Fruit fly (Drosophila melanogaster): Measurements from ENCODE around the gene PSMG1.

PSMG1 gene

dm6 chr3R:5791497-5791896, 2.6 kb downstream of the PSMG1 start, which contains the start of gene Hpf1 (continued):
- TF ChIP-seq Jarid2 (GFP tag; optimal IDR thresholded peaks at IDR 0.05) (peak; percentile 84), CG1647 (GFP tag; optimal IDR thresholded peaks at IDR 0.05) (peak; percentile 98), ind (GFP tag; optimal IDR thresholded peaks at IDR 0.05) (peak; percentile 99), CG10543 (GFP tag; optimal IDR thresholded peaks at IDR 0.05) (peak; percentile 95), HLH4C (GFP tag; IDR thresholded peaks at IDR 0.05; ENCODE audit: partially characterized antibody) (no peak), CG12071 (GFP tag; optimal IDR thresholded peaks at IDR 0.05) (peak; percentile 98), seq (GFP tag; IDR thresholded peaks at IDR 0.05) (peak; percentile 99), CG14860 (GFP tag; IDR thresholded peaks at IDR 0.05; ENCODE audit: partially characterized antibody) (no peak), slp2 (GFP tag; optimal IDR thresholded peaks at IDR 0.05) (peak; percentile 96), grn (GFP tag; optimal IDR thresholded peaks at IDR 0.05) (no peak), CG43689 (GFP tag; IDR thresholded peaks at IDR 0.05) (peak; percentile 94), CG12155 (GFP tag; optimal IDR thresholded peaks at IDR 0.05) (peak; percentile 98), Oaz (GFP tag; IDR thresholded peaks at IDR 0.05) (peak; percentile 96), CG15011 (GFP tag; optimal IDR thresholded peaks at IDR 0.05) (peak; percentile 97), chinmo (GFP tag; IDR thresholded peaks at IDR 0.05; ENCODE audit: partially characterized antibody) (peak; percentile 92; the same call in 2 of the 4 replicates), BEAF-32 (GFP tag; optimal IDR thresholded peaks at IDR 0.05) (peak; percentile 44), CG9876 (GFP tag; optimal IDR thresholded peaks at IDR 0.05) (peak; percentile 97), caup (GFP tag; optimal IDR thresholded peaks at IDR 0.05; ENCODE audit: severe bottlenecking) (peak; percentile 98), crc (GFP tag; optimal IDR thresholded peaks at IDR 0.05) (peak; percentile 97), GATAe (GFP tag; conservative IDR thresholded peaks at IDR 0.05) (peak; percentile 96), CG2116 (GFP tag; optimal IDR thresholded peaks at IDR 0.05) (peak; percentile 84), Lim3 (GFP tag; IDR thresholded peaks at IDR 0.05) (peak; percentile 85), CG9437 (GFP tag; optimal IDR thresholded peaks at IDR 0.05) (peak; percentile 92), D19B (GFP tag; optimal IDR thresholded peaks at IDR 0.05) (peak; percentile 95), Neu2 (GFP tag; optimal IDR thresholded peaks at IDR 0.05; ENCODE audit: borderline replicate concordance) (peak; percentile 92), CG9727 (GFP tag; optimal IDR thresholded peaks at IDR 0.05) (peak; percentile 98), Atf6 (GFP tag; IDR thresholded peaks at IDR 0.05) (peak; percentile 98), otp (GFP tag; IDR thresholded peaks at IDR 0.05) (peak; percentile 97), pzg (GFP tag; optimal IDR thresholded peaks at IDR 0.05) (peak; percentile 64), CG18262 (tag; optimal IDR thresholded peaks at IDR 0.05) (peak; percentile 98), CG10366 (GFP tag; IDR thresholded peaks at IDR 0.05) (peak; percentile 97), phol (tag; optimal IDR thresholded peaks at IDR 0.05) (peak; percentile 98), jigr1 (GFP tag; IDR thresholded peaks at IDR 0.05) (peak; percentile 95), Dp (GFP tag; optimal IDR thresholded peaks at IDR 0.05) (peak; percentile 52), MTF-1 (GFP tag; optimal IDR thresholded peaks at IDR 0.05; ENCODE audit: borderline replicate concordance) (peak; percentile 90), CG13894 (tag; optimal IDR thresholded peaks at IDR 0.05) (peak; percentile 98), ssp (GFP tag; IDR thresholded peaks at IDR 0.05) (peak; percentile 93), NfI (GFP tag; optimal IDR thresholded peaks at IDR 0.05) (peak; percentile 98), YL-1 (GFP tag; optimal IDR thresholded peaks at IDR 0.05) (peak; percentile 92), fd102C (GFP tag; optimal IDR thresholded peaks at IDR 0.05) (peak; percentile 63), scrt (GFP tag; optimal IDR thresholded peaks at IDR 0.05) (peak; percentile 93), pb (GFP tag; optimal IDR thresholded peaks at IDR 0.05) (peak; percentile 97), tup (GFP tag; optimal IDR thresholded peaks at IDR 0.05) (peak; percentile 96), exex (tag; optimal IDR thresholded peaks at IDR 0.05) (peak; percentile 92), CG7928 (GFP tag; optimal IDR thresholded peaks at IDR 0.05) (peak; percentile 80), CG4707 (GFP tag; optimal IDR thresholded peaks at IDR 0.05) (peak; percentile 85), psq (GFP tag; optimal IDR thresholded peaks at IDR 0.05) (peak; percentile 92), CG10321 (GFP tag; IDR thresholded peaks at IDR 0.05) (peak; percentile 80; the same call in 1 of the 2 replicates), CG6254 (GFP tag; optimal IDR thresholded peaks at IDR 0.05) (peak; percentile 93), Fer1 (GFP tag; optimal IDR thresholded peaks at IDR 0.05) (peak; percentile 99)

All from whole organism, embryonic.